Worm (Caenorhabditis elegans) whole organism, early embryonic: ENCODE results near the gene srx-45.

Source experiments
- B0310.2 ChIP-seq: sonication (generic microtip); optimal IDR thresholded peaks from 2 replicates; lab custom pipeline; 2016; ENCODE audit warnings: mild to moderate bottlenecking, missing genetic modification characterization, missing compliant biosample characterization
- ama-1 ChIP-seq: fragments of 150-350 bp; optimal IDR thresholded peaks from 2 replicates; lab custom pipeline; 2014
- flt-1 ChIP-seq: fragments of 200-800 bp; sonication (Bioruptor generic); IDR thresholded peaks from 2 replicates; pipeline ENCODE4 v1.3.6; 2022; ENCODE audit warnings: missing genetic modification characterization, missing compliant biosample characterization
- hnd-1 ChIP-seq: sonication (generic microtip); optimal IDR thresholded peaks from 2 replicates; lab custom pipeline; 2016; ENCODE audit warnings: missing genetic modification characterization, missing compliant biosample characterization
- sea-1 ChIP-seq: fragments of 200-800 bp; sonication (Bioruptor generic); conservative IDR thresholded peaks from 2 replicates; pipeline ENCODE4 v1.3.6; 2022; ENCODE audit warnings: missing genetic modification characterization, missing compliant biosample characterization
- tbx-11 ChIP-seq: fragments of 200-800 bp; sonication (Bioruptor generic); IDR thresholded peaks from 2 replicates; pipeline ENCODE4 v1.3.6; 2022; ENCODE audit warnings: missing genetic modification characterization, missing compliant biosample characterization

- TF ChIP-seq tbx-11 (GFP tag; lab: Robert Waterston, UW): no peak
- TF ChIP-seq flt-1 (GFP tag; lab: Robert Waterston, UW): no peak
- no peak for TF ChIP-seq B0310.2 (tag; lab: Kevin White, UChicago)
- TF ChIP-seq hnd-1 (tag; lab: Kevin White, UChicago): no peak
- TF ChIP-seq sea-1 (GFP tag; lab: Robert Waterston, UW): no peak
- TF ChIP-seq ama-1 (lab: Kevin White, UChicago): no peak
These were observed 25.0 kb downstream of the srx-45 start, which contains the start of gene fozi-1 for ce11 chrIII:9281480-9281879.
